Worm (Caenorhabditis elegans) whole organism, L3 larva: ENCODE data around the gene sra-26.

Source experiments
- ama-1 ChIP-seq: fragments of 150-350 bp; optimal IDR thresholded peaks from 2 replicates; lab custom pipeline; 2018
- ceh-16 ChIP-seq: sonication (generic microtip); optimal IDR thresholded peaks from 2 replicates; lab custom pipeline; 2017; ENCODE audit warnings: missing biosample characterization, missing genetic modification characterization
- ceh-82 ChIP-seq: fragments of 150-350 bp; optimal IDR thresholded peaks from 2 replicates; lab custom pipeline; 2014; ENCODE audit warnings: missing biosample characterization, missing genetic modification characterization
- egl-27 ChIP-seq: sonication (generic microtip); optimal IDR thresholded peaks from 4 replicates; lab custom pipeline; 2017; ENCODE audit warnings: missing biosample characterization, missing genetic modification reagents, missing genetic modification characterization
- nhr-77 ChIP-seq: fragments of 150-350 bp; optimal IDR thresholded peaks from 2 replicates; lab custom pipeline; 2014; ENCODE audit warnings: missing biosample characterization, missing genetic modification characterization
- pqm-1 ChIP-seq: fragments of 150-350 bp; optimal IDR thresholded peaks from 2 replicates; lab custom pipeline; 2017; ENCODE audit warnings: missing biosample characterization, missing genetic modification characterization, inconsistent platforms
- tbx-2 ChIP-seq: sonication (generic microtip); optimal IDR thresholded peaks from 2 replicates; lab custom pipeline; 2016; ENCODE audit warnings: mild to moderate bottlenecking, missing genetic modification characterization, missing compliant biosample characterization
- zag-1 ChIP-seq: fragments of 150-350 bp; optimal IDR thresholded peaks from 2 replicates; lab custom pipeline; 2014; ENCODE audit warnings: missing biosample characterization, missing genetic modification characterization
- ztf-11 ChIP-seq: fragments of 150-350 bp; optimal IDR thresholded peaks from 2 replicates; lab custom pipeline; 2014; ENCODE audit warnings: missing biosample characterization, missing genetic modification characterization

ce11 chrII:6636136-6636535 is 15.5 kb downstream of the sra-26 start, which contains the start of gene T19D12.5:
- TF ChIP-seq tbx-2 (tag; lab: Kevin White, UChicago) = no peak
- TF ChIP-seq nhr-77 (tag; lab: Kevin White, UChicago) = no peak
- no peak for TF ChIP-seq ama-1 (lab: Kevin White, UChicago)
- TF ChIP-seq egl-27 (tag; lab: Kevin White, UChicago) = no peak
- TF ChIP-seq ztf-11 (tag; lab: Kevin White, UChicago) = no peak
- TF ChIP-seq ceh-82 (tag; lab: Kevin White, UChicago) = no peak
- no peak for TF ChIP-seq ceh-16 (tag; lab: Kevin White, UChicago)
- TF ChIP-seq pqm-1 (tag; lab: Kevin White, UChicago) = no peak
- no peak for TF ChIP-seq zag-1 (tag; lab: Kevin White, UChicago)
